Worm (Caenorhabditis elegans) whole organism, mixed stage, embryonic: Measurements from ENCODE around the gene Y102A5C.27.

Experiments used
- M03D4.4 ChIP-seq: sonication (generic microtip); optimal IDR thresholded peaks from 2 replicates; lab custom pipeline; 2017; ENCODE audit warnings: mild to moderate bottlenecking, missing genetic modification characterization, missing compliant biosample characterization
- bed-3 ChIP-seq: fragments of 200-800 bp; sonication (Bioruptor generic); optimal IDR thresholded peaks from 3 replicates; lab custom pipeline; 2018; ENCODE audit warnings: mild to moderate bottlenecking, missing genetic modification characterization, moderate library complexity, missing compliant biosample characterization
- blmp-1 ChIP-seq: fragments of 150-350 bp; optimal IDR thresholded peaks from 2 replicates; lab custom pipeline; 2014; ENCODE audit warnings: missing biosample characterization, missing genetic modification characterization
- ceh-39 ChIP-seq: fragments of 150-350 bp; optimal IDR thresholded peaks from 2 replicates; lab custom pipeline; 2014; ENCODE audit warnings: missing biosample characterization, missing genetic modification characterization
- ceh-43 ChIP-seq: fragments of 200-800 bp; sonication (Bioruptor generic); optimal IDR thresholded peaks from 2 replicates; lab custom pipeline; 2018; ENCODE audit warnings: mild to moderate bottlenecking, missing genetic modification characterization, moderate library complexity, missing compliant biosample characterization
- ceh-83 ChIP-seq: fragments of 200-800 bp; sonication (Bioruptor generic); optimal IDR thresholded peaks from 2 replicates; lab custom pipeline; 2018; ENCODE audit warnings: mild to moderate bottlenecking, missing genetic modification characterization, missing compliant biosample characterization
- ces-1 ChIP-seq: fragments of 150-350 bp; optimal IDR thresholded peaks from 2 replicates; lab custom pipeline; 2014; ENCODE audit warnings: missing biosample characterization, missing genetic modification reagents, missing genetic modification characterization
- cnd-1 ChIP-seq: fragments of 200-800 bp; sonication (Bioruptor generic); optimal IDR thresholded peaks from 2 replicates; lab custom pipeline; 2018; ENCODE audit warnings: mild to moderate bottlenecking, missing genetic modification characterization, missing compliant biosample characterization
- drap-1 ChIP-seq: fragments of 200-800 bp; sonication (Bioruptor generic); optimal IDR thresholded peaks from 3 replicates; lab custom pipeline; 2018; ENCODE audit warnings: mild to moderate bottlenecking, missing genetic modification characterization, missing compliant biosample characterization
- elt-1 ChIP-seq: sonication (generic microtip); optimal IDR thresholded peaks from 2 replicates; lab custom pipeline; 2017; ENCODE audit warnings: missing genetic modification characterization, mild to moderate bottlenecking, missing compliant biosample characterization, antibody characterized with exemption, moderate library complexity, borderline replicate concordance; ENCODE audit not compliant: insufficient read depth
- elt-3 ChIP-seq: fragments of 150-350 bp; optimal IDR thresholded peaks from 2 replicates; lab custom pipeline; 2014; ENCODE audit warnings: missing biosample characterization, missing genetic modification characterization
- flh-1 ChIP-seq: fragments of 200-800 bp; sonication (Bioruptor generic); optimal IDR thresholded peaks from 2 replicates; lab custom pipeline; 2018; ENCODE audit warnings: mild to moderate bottlenecking, missing genetic modification characterization, moderate library complexity, missing compliant biosample characterization
- ham-2 ChIP-seq: fragments of 200-800 bp; sonication (Bioruptor generic); optimal IDR thresholded peaks from 2 replicates; lab custom pipeline; 2018; ENCODE audit warnings: mild to moderate bottlenecking, missing genetic modification characterization, missing compliant biosample characterization
- hlh-1 ChIP-seq: fragments of 150-350 bp; optimal IDR thresholded peaks from 2 replicates; lab custom pipeline; 2014; ENCODE audit warnings: missing biosample characterization, missing genetic modification reagents, missing genetic modification characterization
- lin-13 ChIP-seq: fragments of 150-350 bp; optimal IDR thresholded peaks from 2 replicates; lab custom pipeline; 2014; ENCODE audit warnings: missing biosample characterization, missing genetic modification characterization
- lin-32 ChIP-seq: fragments of 200-800 bp; sonication (Bioruptor generic); optimal IDR thresholded peaks from 2 replicates; lab custom pipeline; 2018; ENCODE audit warnings: mild to moderate bottlenecking, missing genetic modification characterization, missing compliant biosample characterization
- lsy-2 ChIP-seq: fragments of 150-350 bp; optimal IDR thresholded peaks from 2 replicates; lab custom pipeline; 2014; ENCODE audit warnings: missing biosample characterization, missing genetic modification characterization
- mab-5 ChIP-seq: fragments of 150-350 bp; optimal IDR thresholded peaks from 2 replicates; lab custom pipeline; 2014; ENCODE audit warnings: missing biosample characterization, missing genetic modification characterization
- mep-1 ChIP-seq: fragments of 150-350 bp; optimal IDR thresholded peaks from 2 replicates; lab custom pipeline; 2017; ENCODE audit warnings: missing biosample characterization, missing genetic modification reagents, missing genetic modification characterization, inconsistent platforms
- mls-2 ChIP-seq: sonication (generic microtip); optimal IDR thresholded peaks from 2 replicates; lab custom pipeline; 2016; ENCODE audit warnings: mild to moderate bottlenecking, missing genetic modification characterization, moderate library complexity, missing compliant biosample characterization
- nhr-12 ChIP-seq: fragments of 150-350 bp; optimal IDR thresholded peaks from 2 replicates; lab custom pipeline; 2014; ENCODE audit warnings: missing biosample characterization, missing genetic modification characterization
- nhr-2 ChIP-seq: fragments of 150-350 bp; optimal IDR thresholded peaks from 2 replicates; lab custom pipeline; 2014; ENCODE audit warnings: missing biosample characterization, missing genetic modification characterization
- nhr-237 ChIP-seq: fragments of 150-350 bp; optimal IDR thresholded peaks from 2 replicates; lab custom pipeline; 2014; ENCODE audit warnings: missing biosample characterization, missing genetic modification characterization
- nhr-28 ChIP-seq: fragments of 150-350 bp; optimal IDR thresholded peaks from 2 replicates; lab custom pipeline; 2014; ENCODE audit warnings: missing biosample characterization, missing genetic modification characterization
- nhr-76 ChIP-seq: sonication (generic microtip); optimal IDR thresholded peaks from 2 replicates; lab custom pipeline; 2017; ENCODE audit warnings: missing biosample characterization, missing genetic modification characterization
- pha-4 ChIP-seq: fragments of 150-350 bp; optimal IDR thresholded peaks from 2 replicates; lab custom pipeline; 2018; ENCODE audit warnings: missing biosample characterization, missing genetic modification reagents, missing genetic modification characterization
- sem-2 ChIP-seq: fragments of 200-800 bp; sonication (Bioruptor generic); optimal IDR thresholded peaks from 2 replicates; lab custom pipeline; 2018; ENCODE audit warnings: mild to moderate bottlenecking, missing genetic modification characterization, missing compliant biosample characterization
- snpc-4 ChIP-seq: fragments of 150-350 bp; optimal IDR thresholded peaks from 2 replicates; lab custom pipeline; 2014; ENCODE audit warnings: missing biosample characterization, missing genetic modification characterization
- sptf-1 ChIP-seq: sonication (generic microtip); optimal IDR thresholded peaks from 2 replicates; lab custom pipeline; 2017; ENCODE audit warnings: mild to moderate bottlenecking, missing genetic modification characterization, moderate library complexity, missing compliant biosample characterization
- tbx-8 ChIP-seq: fragments of 200-800 bp; sonication (Bioruptor generic); optimal IDR thresholded peaks from 2 replicates; lab custom pipeline; 2018; ENCODE audit warnings: mild to moderate bottlenecking, missing genetic modification characterization, moderate library complexity, missing compliant biosample characterization
- unc-120 ChIP-seq: sonication (generic microtip); optimal IDR thresholded peaks from 2 replicates; lab custom pipeline; 2017; ENCODE audit warnings: missing genetic modification characterization, missing compliant biosample characterization; ENCODE audit not compliant: poor library complexity, severe bottlenecking
- unc-39 ChIP-seq: fragments of 150-350 bp; optimal IDR thresholded peaks from 2 replicates; lab custom pipeline; 2014; ENCODE audit warnings: missing biosample characterization, missing genetic modification characterization
- unc-62 ChIP-seq: fragments of 150-350 bp; optimal IDR thresholded peaks from 2 replicates; lab custom pipeline; 2014; ENCODE audit warnings: missing biosample characterization, missing genetic modification reagents, missing genetic modification characterization
- zip-8 ChIP-seq: fragments of 150-350 bp; optimal IDR thresholded peaks from 2 replicates; lab custom pipeline; 2014; ENCODE audit warnings: missing biosample characterization, missing genetic modification characterization
- ztf-11 ChIP-seq: fragments of 150-350 bp; optimal IDR thresholded peaks from 2 replicates; lab custom pipeline; 2014; ENCODE audit warnings: missing biosample characterization, missing genetic modification characterization

Gene Y102A5C.27

ce11 chrV:16965655-16966054 is 22.9 kb downstream of the Y102A5C.27 start, which contains the start of gene efl-1:
TSS of gene efl-1 (minus strand) at chrV:16965675.
- TF ChIP-seq lsy-2 (tag; lab: Kevin White, UChicago) (peak; percentile 82), ceh-43 (GFP tag; lab: Kevin White, UChicago) (no peak), zip-8 (no peak), ceh-83 (GFP tag; lab: Kevin White, UChicago) (no peak), elt-1 (no peak), unc-39 (no peak), unc-62 (GFP tag; lab: Kevin White, UChicago) (peak; percentile 36), nhr-2 (no peak), sptf-1 (peak; percentile 37), bed-3 (GFP tag; lab: Kevin White, UChicago) (no peak), pha-4 (tag; lab: Kevin White, UChicago) (peak; percentile 58), nhr-28 (tag; lab: Kevin White, UChicago) (no peak), cnd-1 (tag; lab: Kevin White, UChicago) (no peak), nhr-237 (tag; lab: Kevin White, UChicago) (peak; percentile 88), drap-1 (peak; percentile 77), tbx-8 (GFP tag; lab: Kevin White, UChicago) (no peak), lin-32 (GFP tag; lab: Kevin White, UChicago) (no peak), ham-2 (GFP tag; lab: Kevin White, UChicago) (no peak), hlh-1 (peak; percentile 33), unc-120 (no peak), ceh-39 (peak; percentile 31), elt-3 (tag; lab: Kevin White, UChicago) (peak; percentile 47), mab-5 (peak; percentile 52), flh-1 (GFP tag; lab: Kevin White, UChicago) (no peak), ces-1 (peak; percentile 96), nhr-76 (no peak), snpc-4 (tag; lab: Kevin White, UChicago) (no peak), mep-1 (tag; lab: Kevin White, UChicago) (peak; percentile 98), blmp-1 (no peak), mls-2 (tag; lab: Kevin White, UChicago) (no peak), nhr-12 (tag; lab: Kevin White, UChicago) (no peak), sem-2 (no peak), lin-13 (tag; lab: Kevin White, UChicago) (peak; percentile 88), M03D4.4 (tag; lab: Kevin White, UChicago) (no peak), ztf-11 (tag; lab: Kevin White, UChicago) (peak; percentile 37)
- TF ChIP-seq, all 35 proteins: peak for 14

ce11 chrV:16958975-16959374 is 29.5 kb downstream of the Y102A5C.27 start:
- no peak for TF ChIP-seq sem-2
- TF ChIP-seq nhr-12 (tag; lab: Kevin White, UChicago), result no peak
- TF ChIP-seq lsy-2 (tag; lab: Kevin White, UChicago), result no peak
- TF ChIP-seq blmp-1, result no peak

ce11 chrV:16956229-16956628 is 32.3 kb downstream of the Y102A5C.27 start, which contains the start of gene clec-239:
TSS of gene clec-239 (plus strand) at chrV:16956529.
- no peak for TF ChIP-seq pha-4 (tag; lab: Kevin White, UChicago)
- no peak for TF ChIP-seq ceh-83 (GFP tag; lab: Kevin White, UChicago)
- TF ChIP-seq drap-1, result no peak
- no peak for TF ChIP-seq elt-1
- no peak for TF ChIP-seq lin-13 (tag; lab: Kevin White, UChicago)
- TF ChIP-seq ceh-39, result no peak
- no peak for TF ChIP-seq tbx-8 (GFP tag; lab: Kevin White, UChicago)

- TF ChIP-seq cnd-1 (tag; lab: Kevin White, UChicago), result no peak
- TF ChIP-seq sem-2, result no peak
- no peak for TF ChIP-seq elt-1
- TF ChIP-seq nhr-237 (tag; lab: Kevin White, UChicago), result no peak
- TF ChIP-seq ztf-11 (tag; lab: Kevin White, UChicago), result no peak
- no peak for TF ChIP-seq ces-1
- no peak for TF ChIP-seq unc-62 (GFP tag; lab: Kevin White, UChicago)
- TF ChIP-seq blmp-1, result no peak
- TF ChIP-seq unc-39, result no peak
- no peak for TF ChIP-seq hlh-1
- TF ChIP-seq lsy-2 (tag; lab: Kevin White, UChicago), result no peak
- TF ChIP-seq ceh-43 (GFP tag; lab: Kevin White, UChicago), result no peak
- no peak for TF ChIP-seq drap-1
- no peak for TF ChIP-seq ham-2 (GFP tag; lab: Kevin White, UChicago)
Observed at ce11 chrV:16954766-16955165, 33.7 kb downstream of the Y102A5C.27 start, which contains the start of gene srh-206. TSS of gene srh-206 (minus strand) at chrV:16954866.
